Worm (Caenorhabditis elegans): ENCODE results near the gene sru-48.
A peak's percentile ranks its signal among the peaks of the same experiment; 100 is the strongest.

sru-48 gene

DNA sequence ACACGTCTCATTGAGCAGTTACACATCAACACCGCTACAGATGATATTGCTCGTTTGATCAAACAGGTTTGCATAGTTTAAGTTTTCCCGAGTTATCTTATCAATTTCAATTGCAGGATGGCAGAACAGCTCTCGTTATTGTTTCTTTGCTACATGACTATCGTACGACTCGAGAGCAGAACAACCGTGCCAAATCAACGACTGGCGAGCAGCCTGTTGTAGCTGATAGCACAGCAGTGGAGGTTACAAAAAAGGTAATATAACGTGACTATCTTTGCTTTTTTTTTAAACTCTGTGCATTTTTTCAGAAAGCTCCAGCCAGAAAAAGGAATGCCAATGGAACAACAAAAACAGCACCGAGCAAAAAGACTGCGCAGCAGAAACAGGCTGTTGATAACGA is 22.4 kb downstream of the sru-48 start:
- no peak for TF ChIP-seq ztf-23 (GFP tag; IDR thresholded peaks at IDR 0.05)
- no peak for TF ChIP-seq klf-2 (GFP tag; conservative IDR thresholded peaks at IDR 0.05)
- no peak for TF ChIP-seq ztf-29 (GFP tag; IDR thresholded peaks at IDR 0.05)
- no peak for TF ChIP-seq flt-1 (GFP tag; IDR thresholded peaks at IDR 0.05)
- no peak for TF ChIP-seq cog-1 (tag; optimal IDR thresholded peaks at IDR 0.05)
- no peak for TF ChIP-seq ref-1 (GFP tag; conservative IDR thresholded peaks at IDR 0.05)
- TF ChIP-seq med-1 (GFP tag; optimal IDR thresholded peaks at IDR 0.05; ENCODE audit: insufficient read depth) = no peak
- TF ChIP-seq tab-1 (GFP tag; IDR thresholded peaks at IDR 0.05) = no peak
- TF ChIP-seq T22C8.4 (GFP tag; IDR thresholded peaks at IDR 0.05) = no peak

DNA sequence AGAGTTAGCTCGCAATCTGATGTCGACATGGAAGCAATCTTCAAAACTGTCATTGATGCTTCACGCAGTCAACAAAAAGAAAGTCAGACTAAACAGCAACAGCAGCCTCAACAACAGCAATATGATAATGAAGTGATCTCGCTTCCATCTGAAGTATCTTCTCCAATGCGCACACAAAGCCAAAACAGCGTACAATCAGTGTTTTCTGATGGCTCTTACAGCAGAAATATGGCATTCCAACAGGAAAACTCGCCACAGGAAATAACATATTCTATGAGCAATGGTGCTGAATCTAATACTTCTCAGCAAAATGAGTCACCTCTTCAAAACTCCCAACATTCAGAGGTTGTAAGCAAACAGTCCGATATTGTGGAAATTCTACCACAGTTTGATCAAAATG is 22.9 kb downstream of the sru-48 start:
- TF ChIP-seq flt-1 (GFP tag; IDR thresholded peaks at IDR 0.05) = no peak
- no peak for TF ChIP-seq T22C8.4 (GFP tag; IDR thresholded peaks at IDR 0.05)
- TF ChIP-seq ref-1 (GFP tag; conservative IDR thresholded peaks at IDR 0.05) = no peak
- no peak for TF ChIP-seq cog-1 (tag; optimal IDR thresholded peaks at IDR 0.05)
- no peak for TF ChIP-seq tab-1 (GFP tag; IDR thresholded peaks at IDR 0.05)
- TF ChIP-seq med-1 (GFP tag; optimal IDR thresholded peaks at IDR 0.05; ENCODE audit: insufficient read depth) = no peak
- no peak for TF ChIP-seq ztf-29 (GFP tag; IDR thresholded peaks at IDR 0.05)
- no peak for TF ChIP-seq ztf-23 (GFP tag; IDR thresholded peaks at IDR 0.05)
- TF ChIP-seq klf-2 (GFP tag; conservative IDR thresholded peaks at IDR 0.05) = no peak

DNA sequence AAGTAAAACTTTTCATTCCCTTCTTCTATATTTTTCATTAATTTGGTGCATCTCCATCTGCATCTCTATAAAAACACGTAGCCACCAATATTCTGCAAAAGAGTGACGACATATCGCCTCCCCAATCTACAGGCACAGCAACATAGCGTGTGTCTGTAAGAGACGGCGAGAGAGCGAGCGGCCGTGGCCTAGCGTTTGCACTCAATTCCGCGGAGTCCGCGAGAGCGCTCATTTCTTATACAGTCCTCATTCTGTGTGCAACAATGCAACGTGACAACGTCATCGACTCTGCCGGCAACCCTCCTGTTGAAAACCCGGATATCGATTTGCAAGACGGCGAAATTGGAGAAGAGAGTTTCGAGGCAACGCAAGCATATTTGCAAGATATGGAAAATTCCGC is 25.6 kb downstream of the sru-48 start, which contains the start of gene H28G03.2:
TSS of gene H28G03.2 (plus strand) at position 200 of the 400 bp plus-strand sequence.
- 0 out of 2 replicates have a peak, but pooled peaks have one; percentile 23 for TF ChIP-seq T22C8.4 (GFP tag; IDR thresholded peaks at IDR 0.05)
- no peak for TF ChIP-seq flt-1 (GFP tag; IDR thresholded peaks at IDR 0.05)

DNA sequence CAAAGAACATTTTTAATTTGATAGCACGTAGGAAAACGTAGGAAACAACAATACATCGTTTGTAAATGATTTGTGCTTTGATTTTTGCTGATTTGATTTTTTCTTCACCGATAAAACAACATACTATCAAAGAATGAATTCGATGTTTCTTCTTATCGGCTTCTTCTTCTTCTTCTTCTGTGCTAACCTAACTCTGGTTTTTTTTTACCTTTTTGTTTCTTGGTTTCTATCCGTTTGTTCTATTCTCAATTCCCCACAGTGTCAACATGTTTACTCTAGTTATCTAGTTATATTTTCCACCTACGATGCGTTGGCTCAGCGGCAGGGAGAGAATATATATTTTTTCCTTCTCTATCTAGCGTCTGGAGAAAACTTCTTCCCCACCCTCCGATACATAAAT is 27.8 kb downstream of the sru-48 start:
- TF ChIP-seq cog-1 (tag; optimal IDR thresholded peaks at IDR 0.05) = no peak
- no peak for TF ChIP-seq ref-1 (GFP tag; conservative IDR thresholded peaks at IDR 0.05)
- TF ChIP-seq tab-1 (GFP tag; IDR thresholded peaks at IDR 0.05) = no peak
- TF ChIP-seq ztf-29 (GFP tag; IDR thresholded peaks at IDR 0.05) = no peak
- TF ChIP-seq med-1 (GFP tag; optimal IDR thresholded peaks at IDR 0.05; ENCODE audit: insufficient read depth) = no peak
- TF ChIP-seq flt-1 (GFP tag; IDR thresholded peaks at IDR 0.05) = 0 out of 2 replicates have a peak, but pooled peaks have one; percentile 30
- TF ChIP-seq T22C8.4 (GFP tag; IDR thresholded peaks at IDR 0.05) = no peak
- no peak for TF ChIP-seq klf-2 (GFP tag; conservative IDR thresholded peaks at IDR 0.05)

DNA sequence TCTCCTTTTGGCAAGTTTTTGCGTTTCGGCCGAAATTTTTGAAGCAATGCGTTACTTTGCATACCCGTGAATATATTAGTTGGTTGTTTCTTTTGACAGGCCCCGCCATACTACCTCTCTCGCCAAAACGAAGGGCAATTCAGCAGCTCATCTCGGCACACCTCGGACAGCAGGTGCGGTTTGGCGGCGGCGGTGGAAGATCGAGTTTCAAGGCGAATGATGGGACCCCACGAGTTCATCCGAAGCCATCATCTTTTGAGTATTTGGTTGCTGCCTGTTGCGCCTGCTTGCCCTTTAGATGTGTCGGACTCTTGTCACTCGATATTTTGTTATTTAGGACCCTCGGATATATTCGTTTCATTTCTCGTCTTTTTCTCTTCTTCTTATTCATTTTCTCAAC is 28.4 kb downstream of the sru-48 start:
- TF ChIP-seq ref-1 (GFP tag; conservative IDR thresholded peaks at IDR 0.05) (no peak), ztf-29 (GFP tag; IDR thresholded peaks at IDR 0.05) (no peak), klf-2 (GFP tag; conservative IDR thresholded peaks at IDR 0.05) (no peak), ztf-23 (GFP tag; IDR thresholded peaks at IDR 0.05) (no peak), flt-1 (GFP tag; IDR thresholded peaks at IDR 0.05) (no peak), T22C8.4 (GFP tag; IDR thresholded peaks at IDR 0.05) (no peak), tab-1 (GFP tag; IDR thresholded peaks at IDR 0.05) (no peak), med-1 (GFP tag; optimal IDR thresholded peaks at IDR 0.05; ENCODE audit: insufficient read depth) (no peak), cog-1 (tag; optimal IDR thresholded peaks at IDR 0.05) (no peak)

DNA sequence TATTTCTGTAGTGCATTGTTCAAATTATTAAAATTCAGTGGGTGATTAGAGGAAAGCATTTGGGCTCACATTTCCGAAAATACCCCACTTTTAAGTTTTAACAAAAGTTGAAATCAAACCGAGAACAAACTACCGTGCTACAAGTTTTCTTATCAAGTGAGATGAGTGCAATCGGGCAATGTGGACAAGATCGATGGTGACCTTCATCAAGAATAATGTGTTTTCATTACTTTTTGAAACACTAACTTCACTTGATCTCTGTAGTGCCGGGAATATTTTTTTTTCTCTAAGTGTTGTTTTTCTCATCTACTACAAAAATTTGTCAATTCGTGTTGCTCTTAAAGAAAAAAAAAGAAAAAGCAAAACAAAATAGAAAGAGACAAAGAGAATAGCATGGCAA is 28.9 kb downstream of the sru-48 start:
- TF ChIP-seq med-1 (GFP tag; optimal IDR thresholded peaks at IDR 0.05; ENCODE audit: insufficient read depth) = no peak
- TF ChIP-seq tab-1 (GFP tag; IDR thresholded peaks at IDR 0.05) = no peak
- no peak for TF ChIP-seq cog-1 (tag; optimal IDR thresholded peaks at IDR 0.05)
- no peak for TF ChIP-seq ref-1 (GFP tag; conservative IDR thresholded peaks at IDR 0.05)
- TF ChIP-seq klf-2 (GFP tag; conservative IDR thresholded peaks at IDR 0.05) = no peak
- TF ChIP-seq ztf-29 (GFP tag; IDR thresholded peaks at IDR 0.05) = no peak
- no peak for TF ChIP-seq ztf-23 (GFP tag; IDR thresholded peaks at IDR 0.05)
- TF ChIP-seq T22C8.4 (GFP tag; IDR thresholded peaks at IDR 0.05) = no peak
- TF ChIP-seq flt-1 (GFP tag; IDR thresholded peaks at IDR 0.05) = no peak

DNA sequence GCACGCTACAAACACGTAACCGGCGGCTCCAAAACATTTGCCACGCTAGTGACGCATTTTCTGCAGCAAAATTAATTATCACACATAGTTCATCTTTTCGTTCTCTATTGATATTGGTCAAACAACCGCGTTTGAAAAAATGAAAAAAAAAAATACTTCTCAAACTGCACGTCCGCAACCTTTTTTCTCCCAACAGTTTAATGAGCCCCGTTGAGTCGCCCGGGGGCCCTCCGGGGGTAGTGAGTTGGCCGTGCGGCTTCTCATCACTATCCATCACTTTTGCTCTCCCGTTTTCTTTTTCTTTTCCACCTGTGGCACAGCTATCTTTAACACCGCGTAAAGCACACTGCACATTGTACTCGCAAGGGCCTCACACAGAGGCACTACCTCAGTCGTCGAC is 29.5 kb downstream of the sru-48 start:
- TF ChIP-seq med-1 (GFP tag; optimal IDR thresholded peaks at IDR 0.05; ENCODE audit: insufficient read depth) = no peak
- TF ChIP-seq tab-1 (GFP tag; IDR thresholded peaks at IDR 0.05) = no peak
- TF ChIP-seq ztf-29 (GFP tag; IDR thresholded peaks at IDR 0.05) = no peak
- TF ChIP-seq klf-2 (GFP tag; conservative IDR thresholded peaks at IDR 0.05) = no peak
- TF ChIP-seq ref-1 (GFP tag; conservative IDR thresholded peaks at IDR 0.05) = no peak
- no peak for TF ChIP-seq T22C8.4 (GFP tag; IDR thresholded peaks at IDR 0.05)
- TF ChIP-seq cog-1 (tag; optimal IDR thresholded peaks at IDR 0.05) = no peak
- no peak for TF ChIP-seq flt-1 (GFP tag; IDR thresholded peaks at IDR 0.05)
- TF ChIP-seq ztf-23 (GFP tag; IDR thresholded peaks at IDR 0.05) = no peak

DNA sequence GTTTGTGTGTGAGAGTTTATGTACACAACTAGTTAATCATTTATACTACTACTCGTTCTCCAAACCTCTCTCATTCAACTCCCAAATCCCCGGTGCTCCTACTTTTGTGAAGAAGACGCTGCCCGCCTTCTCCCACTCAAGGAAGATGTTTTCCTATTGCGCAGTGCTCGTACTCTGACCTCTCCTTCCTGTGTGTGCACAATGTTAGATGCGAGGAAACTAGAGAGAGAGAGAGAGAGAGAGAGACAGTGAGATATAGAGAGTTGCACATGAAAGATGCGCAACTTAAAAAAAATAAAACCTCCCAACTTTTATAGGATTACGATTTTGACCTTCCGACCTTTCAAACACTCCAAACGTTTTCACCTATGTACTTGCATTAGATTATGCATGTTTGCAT is 30.6 kb downstream of the sru-48 start:
- TF ChIP-seq klf-2 (GFP tag; conservative IDR thresholded peaks at IDR 0.05) (no peak), cog-1 (tag; optimal IDR thresholded peaks at IDR 0.05) (peak; percentile 35), T22C8.4 (GFP tag; IDR thresholded peaks at IDR 0.05) (no peak), ztf-29 (GFP tag; IDR thresholded peaks at IDR 0.05) (no peak)

DNA sequence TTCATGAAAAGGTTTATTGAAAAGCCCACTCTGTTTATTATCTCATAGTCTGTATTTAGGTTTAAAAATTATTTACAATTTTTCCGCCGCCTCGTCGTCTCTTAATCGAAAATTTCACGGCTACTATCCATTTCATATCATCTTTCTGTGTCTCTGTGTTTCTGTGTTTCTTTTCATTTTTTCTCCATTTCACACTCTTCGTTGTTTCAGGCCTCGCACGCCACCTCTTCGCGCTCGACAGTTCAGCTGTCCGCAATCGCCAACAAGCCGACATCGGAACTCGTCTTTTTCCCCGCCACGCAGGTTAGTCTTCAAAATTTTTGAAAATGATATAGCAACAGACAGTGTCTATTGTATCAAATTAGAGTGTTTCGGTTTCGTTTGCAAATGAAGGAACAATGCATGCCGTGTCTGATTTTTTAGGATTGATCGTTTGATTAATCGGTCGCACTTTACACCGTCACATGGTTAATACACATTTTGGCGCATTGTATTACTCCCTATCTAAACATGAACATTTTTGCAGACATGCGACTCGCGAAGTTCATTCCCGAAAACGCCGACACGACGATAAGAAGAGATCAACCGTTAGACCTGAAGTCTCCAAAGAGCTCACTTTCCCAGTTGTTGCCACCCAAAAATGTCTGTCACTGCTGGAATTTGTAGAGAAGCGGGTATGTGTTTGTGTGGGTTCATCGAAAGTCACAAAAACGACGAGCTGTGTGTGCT is 31.1 kb downstream of the sru-48 start:
- no peak for TF ChIP-seq ztf-23 (GFP tag; IDR thresholded peaks at IDR 0.05)
- TF ChIP-seq cog-1 (tag; optimal IDR thresholded peaks at IDR 0.05) = no peak
- no peak for TF ChIP-seq ref-1 (GFP tag; conservative IDR thresholded peaks at IDR 0.05)
- TF ChIP-seq T22C8.4 (GFP tag; IDR thresholded peaks at IDR 0.05) = no peak
- no peak for TF ChIP-seq ztf-29 (GFP tag; IDR thresholded peaks at IDR 0.05)
- TF ChIP-seq tab-1 (GFP tag; IDR thresholded peaks at IDR 0.05) = no peak

DNA sequence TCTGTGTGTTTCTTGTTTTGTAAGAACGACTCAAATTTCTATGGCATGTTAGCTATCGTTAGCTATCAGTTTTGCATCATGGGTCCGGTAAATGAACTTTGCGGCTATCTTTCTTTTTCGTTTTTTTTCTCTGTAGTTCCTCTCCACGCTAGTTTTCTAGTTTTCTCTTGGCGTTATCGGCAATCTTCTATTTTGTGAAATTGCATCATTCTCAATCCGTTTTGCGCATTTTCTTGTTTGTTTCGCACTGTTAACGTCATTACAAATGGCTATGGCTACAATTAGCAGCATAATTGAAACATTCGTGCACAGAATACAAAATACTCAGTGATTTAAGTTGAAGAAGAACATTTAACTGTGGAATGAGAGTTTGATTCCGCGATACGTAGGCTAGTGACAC is 33.1 kb downstream of the sru-48 start:
- TF ChIP-seq ztf-23 (GFP tag; IDR thresholded peaks at IDR 0.05) (no peak), flt-1 (GFP tag; IDR thresholded peaks at IDR 0.05) (no peak), ztf-29 (GFP tag; IDR thresholded peaks at IDR 0.05) (no peak), tab-1 (GFP tag; IDR thresholded peaks at IDR 0.05) (no peak), med-1 (GFP tag; optimal IDR thresholded peaks at IDR 0.05; ENCODE audit: insufficient read depth) (no peak), klf-2 (GFP tag; conservative IDR thresholded peaks at IDR 0.05) (no peak), ref-1 (GFP tag; conservative IDR thresholded peaks at IDR 0.05) (no peak), cog-1 (tag; optimal IDR thresholded peaks at IDR 0.05) (no peak), T22C8.4 (GFP tag; IDR thresholded peaks at IDR 0.05) (no peak)

Measured in whole organism, midembryonic.